Fruit fly (Drosophila melanogaster) whole organism, embryonic: ENCODE data around the gene VhaM9.7-c.
A peak's percentile ranks its signal among the peaks of the same experiment; 100 is the strongest.

Source experiments
- CG10959 ChIP-seq: fragments of 200-800 bp; sonication (Bioruptor generic); IDR thresholded peaks from 2 replicates; pipeline ENCODE4 v1.3.6; 2022; ENCODE audit warnings: missing biosample characterization, missing genetic modification characterization
- CG11247 ChIP-seq: fragments of 200-800 bp; sonication (Bioruptor generic); IDR thresholded peaks from 2 replicates; pipeline ENCODE4 v1.3.6; 2022; ENCODE audit warnings: missing biosample characterization, missing genetic modification characterization
- CG13287 ChIP-seq: fragments of 200-800 bp; sonication (Bioruptor generic); IDR thresholded peaks from 2 replicates; pipeline ENCODE4 v1.3.6; 2022; ENCODE audit warnings: missing biosample characterization, missing genetic modification characterization; ENCODE audit not compliant: partially characterized antibody
- CG14441 ChIP-seq: fragments of 200-800 bp; sonication (Bioruptor generic); IDR thresholded peaks from 2 replicates; pipeline ENCODE4 v1.3.6; 2022; ENCODE audit warnings: missing biosample characterization, missing genetic modification characterization
- CG15514 ChIP-seq: fragments of 200-800 bp; sonication (Bioruptor generic); optimal IDR thresholded peaks from 3 replicates; lab custom pipeline; 2017; ENCODE audit warnings: missing biosample characterization, missing genetic modification characterization, mild to moderate bottlenecking, moderate library complexity, missing genetic modification reagents
- CG15601 ChIP-seq: fragments of 200-800 bp; sonication (Bioruptor generic); optimal IDR thresholded peaks from 3 replicates; lab custom pipeline; 2019; ENCODE audit warnings: missing biosample characterization, mild to moderate bottlenecking, missing genetic modification characterization, moderate library complexity
- CG16779 ChIP-seq: fragments of 200-800 bp; sonication (Bioruptor generic); IDR thresholded peaks from 2 replicates; pipeline ENCODE4 v1.3.6; 2022; ENCODE audit warnings: missing biosample characterization, missing genetic modification characterization
- CG17361 ChIP-seq: fragments of 200-800 bp; sonication (Bioruptor generic); IDR thresholded peaks from 3 replicates; pipeline ENCODE4 v1.3.6; 2022; ENCODE audit warnings: missing biosample characterization, missing genetic modification characterization
- CG17568 ChIP-seq: fragments of 200-800 bp; sonication (Bioruptor generic); optimal IDR thresholded peaks from 2 replicates; lab custom pipeline; 2018; ENCODE audit warnings: missing biosample characterization, mild to moderate bottlenecking, missing genetic modification characterization, moderate library complexity
- CG18599 ChIP-seq: fragments of 200-800 bp; sonication (Bioruptor generic); optimal IDR thresholded peaks from 3 replicates; lab custom pipeline; 2017; ENCODE audit warnings: missing biosample characterization, missing genetic modification characterization, mild to moderate bottlenecking, moderate library complexity, missing genetic modification reagents
- CG18619 ChIP-seq: fragments of 200-800 bp; sonication (Bioruptor generic); optimal IDR thresholded peaks from 3 replicates; lab custom pipeline; 2017; ENCODE audit warnings: missing biosample characterization, mild to moderate bottlenecking, missing genetic modification characterization
- CG4820 ChIP-seq: fragments of 200-800 bp; sonication (Bioruptor generic); optimal IDR thresholded peaks from 3 replicates; lab custom pipeline; 2016; ENCODE audit warnings: missing biosample characterization, missing genetic modification characterization
- CG6854 ChIP-seq: fragments of 200-800 bp; sonication (Bioruptor generic); optimal IDR thresholded peaks from 3 replicates; lab custom pipeline; 2017; ENCODE audit warnings: missing biosample characterization, mild to moderate bottlenecking, missing genetic modification characterization
- CG8089 ChIP-seq: fragments of 200-800 bp; sonication (Bioruptor generic); optimal IDR thresholded peaks from 3 replicates; lab custom pipeline; 2016; ENCODE audit warnings: missing biosample characterization, missing genetic modification characterization
- CG9817 ChIP-seq: fragments of 200-800 bp; sonication (Bioruptor generic); optimal IDR thresholded peaks from 2 replicates; lab custom pipeline; 2018; ENCODE audit warnings: missing biosample characterization, mild to moderate bottlenecking, missing genetic modification characterization, moderate library complexity
- Deaf1 ChIP-seq: fragments of 200-800 bp; optimal IDR thresholded peaks from 3 replicates; lab custom pipeline; 2019; ENCODE audit warnings: missing biosample characterization, mild to moderate bottlenecking, missing genetic modification characterization, moderate library complexity
- Doc3 ChIP-seq: fragments of 200-800 bp; sonication (Bioruptor generic); IDR thresholded peaks from 3 replicates; pipeline ENCODE4 v1.3.6; 2022; ENCODE audit warnings: missing biosample characterization, missing genetic modification characterization; ENCODE audit not compliant: partially characterized antibody
- Ets65A ChIP-seq: fragments of 200-800 bp; sonication (Bioruptor generic); peaks from one replicate; lab custom pipeline; 2016; ENCODE audit warnings: missing biosample characterization, missing genetic modification characterization
- GATAe ChIP-seq: fragments of 200-800 bp; sonication (Bioruptor generic); conservative IDR thresholded peaks from 2 replicates; pipeline ENCODE4 v1.3.6; 2022; ENCODE audit warnings: missing biosample characterization, missing genetic modification characterization
- H2.0 ChIP-seq: fragments of 200-800 bp; sonication (Bioruptor generic); IDR thresholded peaks from 2 replicates; pipeline ENCODE4 v1.3.6; 2022; ENCODE audit warnings: missing biosample characterization, missing genetic modification characterization
- HLH4C ChIP-seq: fragments of 200-800 bp; sonication (Bioruptor generic); IDR thresholded peaks from 3 replicates; pipeline ENCODE4 v1.3.6; 2022; ENCODE audit warnings: missing biosample characterization, missing genetic modification characterization; ENCODE audit not compliant: partially characterized antibody
- Hey ChIP-seq: fragments of 200-800 bp; sonication (Bioruptor generic); optimal IDR thresholded peaks from 3 replicates; lab custom pipeline; 2018; ENCODE audit warnings: missing biosample characterization, mild to moderate bottlenecking, missing genetic modification characterization
- Sox100B ChIP-seq: fragments of 200-800 bp; sonication (Bioruptor generic); optimal IDR thresholded peaks from 3 replicates; lab custom pipeline; 2018; ENCODE audit warnings: missing biosample characterization, mild to moderate bottlenecking, missing genetic modification characterization
- Sox102F ChIP-seq: fragments of 200-800 bp; sonication (Bioruptor generic); optimal IDR thresholded peaks from 2 replicates; lab custom pipeline; 2018; ENCODE audit warnings: missing biosample characterization, mild to moderate bottlenecking, missing genetic modification characterization, moderate library complexity
- Tbp ChIP-seq: fragments of >200 bp; optimal IDR thresholded peaks from 2 replicates; lab custom pipeline; 2018; ENCODE audit warnings: missing biosample characterization, missing genetic modification characterization
- Trl ChIP-seq, 3 experiments: fragments of >200 bp in 2 of 3; fragments of 200-800 bp in 1 of 3; sonication (Bioruptor generic) in 1 of 3; optimal IDR thresholded peaks; 2 replicates in 1 of 3; 3 replicates in 2 of 3; lab custom pipeline; 2016 to 2017; ENCODE audit warnings: missing biosample characterization in 1 of 3, missing genetic modification characterization in 1 of 3
- abd-A ChIP-seq: fragments of 200-800 bp; sonication (Bioruptor generic); optimal IDR thresholded peaks from 3 replicates; lab custom pipeline; 2019; ENCODE audit warnings: missing biosample characterization, mild to moderate bottlenecking, missing genetic modification characterization, moderate library complexity
- amos ChIP-seq: fragments of 200-800 bp; sonication (Bioruptor generic); IDR thresholded peaks from 2 replicates; pipeline ENCODE4 v1.3.6; 2022; ENCODE audit warnings: missing biosample characterization, missing genetic modification characterization; ENCODE audit not compliant: partially characterized antibody
- bbx ChIP-seq: fragments of 200-800 bp; sonication (Bioruptor generic); IDR thresholded peaks from 2 replicates; pipeline ENCODE4 v1.3.6; 2022; ENCODE audit warnings: missing biosample characterization, missing genetic modification characterization; ENCODE audit not compliant: partially characterized antibody
- crp ChIP-seq, 2 experiments: fragments of 200-800 bp; sonication (Bioruptor generic); optimal IDR thresholded peaks; 2 replicates in 1 of 2; 3 replicates in 1 of 2; lab custom pipeline; 2017; ENCODE audit warnings: missing biosample characterization in 2 of 2, missing genetic modification characterization in 2 of 2, mild to moderate bottlenecking in 1 of 2, moderate library complexity in 1 of 2
- cwo ChIP-seq: fragments of 200-800 bp; sonication (Bioruptor generic); optimal IDR thresholded peaks from 3 replicates; lab custom pipeline; 2017; ENCODE audit warnings: missing biosample characterization, missing genetic modification characterization, mild to moderate bottlenecking, moderate library complexity, missing genetic modification reagents
- dysf ChIP-seq: fragments of 200-800 bp; sonication (Bioruptor generic); IDR thresholded peaks from 3 replicates; pipeline ENCODE4 v1.3.6; 2022; ENCODE audit warnings: missing biosample characterization, missing genetic modification characterization
- ewg ChIP-seq: fragments of 200-800 bp; sonication (Bioruptor generic); optimal IDR thresholded peaks from 3 replicates; lab custom pipeline; 2017; ENCODE audit warnings: mild to moderate bottlenecking, missing biosample characterization, missing genetic modification reagents, missing genetic modification characterization
- gt ChIP-seq: fragments of 200-800 bp; sonication (Bioruptor generic); IDR thresholded peaks from 2 replicates; pipeline ENCODE4 v1.3.6; 2022; ENCODE audit warnings: missing biosample characterization, missing genetic modification characterization
- ham ChIP-seq: fragments of 200-800 bp; sonication (Bioruptor generic); IDR thresholded peaks from 2 replicates; pipeline ENCODE4 v1.3.6; 2022; ENCODE audit warnings: missing biosample characterization, missing genetic modification characterization
- ken ChIP-seq: fragments of 200-800 bp; sonication (Bioruptor generic); IDR thresholded peaks from 3 replicates; pipeline ENCODE4 v1.3.6; 2022; ENCODE audit warnings: missing biosample characterization, missing genetic modification characterization
- knrl ChIP-seq: fragments of 200-800 bp; sonication (Bioruptor generic); IDR thresholded peaks from 3 replicates; pipeline ENCODE4 v1.3.6; 2022; ENCODE audit warnings: missing biosample characterization, missing genetic modification characterization; ENCODE audit not compliant: partially characterized antibody
- lola ChIP-seq, 3 experiments: fragments of >200 bp in 2 of 3; fragments of 200-800 bp in 1 of 3; sonication (Bioruptor generic) in 1 of 3; optimal IDR thresholded peaks; 2 replicates each; lab custom pipeline; 2017 to 2019; ENCODE audit warnings: missing biosample characterization in 3 of 3, missing genetic modification characterization in 3 of 3, mild to moderate bottlenecking in 1 of 3, moderate library complexity in 1 of 3
- nerfin-1 ChIP-seq: fragments of 200-800 bp; sonication (Bioruptor generic); optimal IDR thresholded peaks from 3 replicates; lab custom pipeline; 2019; ENCODE audit warnings: missing biosample characterization, mild to moderate bottlenecking, missing genetic modification characterization, moderate library complexity
- row ChIP-seq: fragments of 200-800 bp; sonication (Bioruptor generic); IDR thresholded peaks from 3 replicates; pipeline ENCODE4 v1.3.6; 2022; ENCODE audit warnings: missing biosample characterization, missing genetic modification characterization
- so ChIP-seq: fragments of 200-800 bp; sonication (Bioruptor generic); IDR thresholded peaks from 3 replicates; pipeline ENCODE4 v1.3.6; 2022; ENCODE audit warnings: missing biosample characterization, missing genetic modification characterization

Gene VhaM9.7-c

DNA sequence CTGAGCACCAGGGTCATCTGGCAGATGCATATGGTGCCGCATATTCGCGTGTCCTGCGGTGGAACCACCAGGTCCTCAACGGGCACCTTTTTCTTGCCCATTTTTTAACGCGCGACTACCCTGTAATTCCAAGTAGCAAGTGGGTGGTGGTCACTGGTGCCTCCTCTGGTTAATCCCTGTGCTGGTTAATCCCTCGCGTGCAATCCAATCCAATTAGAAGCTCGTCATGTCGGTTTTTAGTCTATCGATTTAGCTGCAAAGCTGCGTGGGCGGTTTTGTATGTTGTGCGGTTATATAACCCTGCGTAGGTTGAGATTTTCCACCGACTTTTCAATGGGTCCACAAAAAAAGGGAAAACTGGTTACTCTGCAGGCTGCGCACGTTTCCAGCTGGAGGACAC is 2.1 kb downstream of the VhaM9.7-c start, which contains the start of gene Teh3:
Teh3 (minus strand) TSS at position 101 of the 400 bp plus-strand sequence.
- no peak for TF ChIP-seq Hey
- TF ChIP-seq bbx = no peak
- TF ChIP-seq gt (GFP tag; lab: Robert Waterston, UW) = no peak
- no peak for TF ChIP-seq CG10959 (GFP tag; lab: Robert Waterston, UW)
- TF ChIP-seq CG18619 (GFP tag; lab: Kevin White, UChicago) = no peak
- TF ChIP-seq CG13287 (GFP tag; lab: Robert Waterston, UW) = no peak
- TF ChIP-seq Doc3 (GFP tag; lab: Robert Waterston, UW) = no peak
- no peak for TF ChIP-seq Sox102F (GFP tag; lab: Kevin White, UChicago)
- no peak for TF ChIP-seq CG17568
- no peak for TF ChIP-seq Tbp (GFP tag; lab: Kevin White, UChicago)
- no peak for TF ChIP-seq lola (GFP tag; optimal IDR thresholded peaks at IDR 0.05; lab: Kevin White, UChicago)
- TF ChIP-seq CG17361 (GFP tag; lab: Robert Waterston, UW) = no peak
- TF ChIP-seq CG8089 (GFP tag; lab: Kevin White, UChicago) = no peak
- no peak for TF ChIP-seq so (GFP tag; lab: Robert Waterston, UW)

DNA sequence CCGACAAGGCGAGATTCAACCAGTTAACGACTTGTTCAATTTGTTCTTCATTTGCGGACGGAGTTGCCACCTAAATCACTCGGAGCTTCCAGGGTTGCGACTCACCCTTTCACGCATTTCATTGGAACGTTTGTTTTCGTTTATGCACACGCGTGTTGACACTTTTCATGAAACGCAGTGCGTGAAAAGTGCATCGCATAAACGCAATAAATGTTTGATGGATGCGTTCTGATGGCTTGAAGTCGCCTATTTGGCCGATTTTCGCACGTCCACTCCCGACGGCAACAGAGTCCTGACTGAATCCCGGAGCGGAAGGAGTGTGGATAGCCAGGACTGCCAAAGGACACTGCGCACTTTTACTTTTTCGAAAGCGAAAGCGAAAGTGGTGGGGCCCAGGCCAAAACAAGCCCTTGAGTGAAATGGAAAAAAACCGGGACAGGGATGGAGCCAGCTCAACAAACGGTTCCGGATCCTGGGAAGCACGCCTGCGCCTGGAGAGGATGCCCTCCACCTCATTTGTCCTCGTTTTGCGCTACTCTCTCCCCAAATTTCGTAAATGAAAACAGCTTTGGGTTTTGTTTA is 8.6 kb downstream of the VhaM9.7-c start, which contains the start of gene Teh4:
Teh4 (minus strand) TSS at position 290 of the 582 bp plus-strand sequence.
- peak; percentile 89 for TF ChIP-seq ewg
- 0 out of 3 replicates have a peak, but pooled peaks have one; percentile 31 for TF ChIP-seq HLH4C (GFP tag; lab: Robert Waterston, UW)
- TF ChIP-seq Sox100B = no peak
- TF ChIP-seq H2.0 (GFP tag; lab: Robert Waterston, UW) = no peak
- TF ChIP-seq Ets65A (GFP tag; lab: Kevin White, UChicago) = peak; percentile 85
- TF ChIP-seq CG6854 = no peak
- TF ChIP-seq dysf (GFP tag; lab: Robert Waterston, UW) = 0 out of 3 replicates have a peak, but pooled peaks have one; percentile 9
- TF ChIP-seq CG4820 (GFP tag; lab: Kevin White, UChicago) = peak; percentile 72
- TF ChIP-seq CG16779 = peak; percentile 57; the same call in 1 of the 2 replicates
- no peak for TF ChIP-seq GATAe (GFP tag; lab: Robert Waterston, UW)
- 0 out of 2 replicates have a peak, but pooled peaks have one; percentile 12 for TF ChIP-seq amos (GFP tag; lab: Robert Waterston, UW)
- TF ChIP-seq knrl = 0 out of 3 replicates have a peak, but pooled peaks have one; percentile 19
- peak; percentile 7 for TF ChIP-seq CG18599
- peak; percentile 18 for TF ChIP-seq Deaf1 (tag; lab: Kevin White, UChicago)
- no peak for TF ChIP-seq ken (GFP tag; lab: Robert Waterston, UW)
- TF ChIP-seq crp (GFP tag; optimal IDR thresholded peaks at IDR 0.05; lab: Kevin White, UChicago) = no peak
- TF ChIP-seq row (GFP tag; lab: Robert Waterston, UW) = peak; percentile 22; the same call in 1 of the 3 replicates
- peak; percentile 60 for TF ChIP-seq nerfin-1 (tag; lab: Kevin White, UChicago)
- 0 out of 2 replicates have a peak, but pooled peaks have one; percentile 5 for TF ChIP-seq CG11247 (GFP tag; lab: Robert Waterston, UW)
- TF ChIP-seq abd-A (tag; lab: Kevin White, UChicago) = peak; percentile 39
- no peak for TF ChIP-seq ham
- no peak for TF ChIP-seq CG14441 (GFP tag; lab: Robert Waterston, UW)
- peak; percentile 81 for TF ChIP-seq CG15601 (tag; lab: Kevin White, UChicago)
- no peak for TF ChIP-seq cwo (GFP tag; lab: Kevin White, UChicago)
- peak; percentile 97 for TF ChIP-seq CG15514 (GFP tag; lab: Kevin White, UChicago)
- peak in 1 of 2 experiments; percentile 22 for TF ChIP-seq Trl (optimal IDR thresholded peaks at IDR 0.05; lab: Kevin White, UChicago)
- no peak for TF ChIP-seq Trl (GFP tag; optimal IDR thresholded peaks at IDR 0.05; lab: Kevin White, UChicago)
- no peak for TF ChIP-seq CG9817 (tag; lab: Kevin White, UChicago)
